Worm (Caenorhabditis elegans) whole organism, L4 larva: Measurements from ENCODE around the gene rgs-5.
A peak's percentile ranks its signal among the peaks of the same experiment; 100 is the strongest.

Source experiments
- F26F4.8 ChIP-seq: fragments of 200-800 bp; sonication (Bioruptor generic); conservative IDR thresholded peaks from 2 replicates; pipeline ENCODE4 v1.3.6; 2022; ENCODE audit warnings: missing genetic modification characterization, missing compliant biosample characterization
- F37D6.2 ChIP-seq: sonication (generic microtip); optimal IDR thresholded peaks from 2 replicates; lab custom pipeline; 2016; ENCODE audit warnings: mild to moderate bottlenecking, missing genetic modification characterization, missing compliant biosample characterization
- R02D3.7 ChIP-seq: fragments of 150-350 bp; sonication (generic microtip); optimal IDR thresholded peaks from 3 replicates; lab custom pipeline; 2014; ENCODE audit warnings: missing biosample characterization, missing genetic modification characterization
- T20F7.1 ChIP-seq: fragments of 200-800 bp; sonication (Bioruptor generic); optimal IDR thresholded peaks from 2 replicates; lab custom pipeline; 2018; ENCODE audit warnings: mild to moderate bottlenecking, missing genetic modification characterization, missing compliant biosample characterization
- Y75B8A.6 ChIP-seq: fragments of 200-800 bp; sonication (Bioruptor generic); IDR thresholded peaks from 2 replicates; pipeline ENCODE4 v1.3.6; 2022; ENCODE audit warnings: missing genetic modification reagents, missing genetic modification characterization, missing compliant biosample characterization
- ZK337.2 ChIP-seq: fragments of 200-800 bp; sonication (Bioruptor generic); IDR thresholded peaks from 2 replicates; pipeline ENCODE4 v1.3.6; 2022; ENCODE audit warnings: missing genetic modification reagents, missing genetic modification characterization, missing compliant biosample characterization
- ZK546.5 ChIP-seq, 2 experiments: sonication (generic microtip); optimal IDR thresholded peaks; 2 replicates each; lab custom pipeline; 2017; ENCODE audit warnings: missing biosample characterization in 2 of 2, missing genetic modification characterization in 2 of 2
- aha-1 ChIP-seq: fragments of 150-350 bp; peaks from one replicate; lab custom pipeline; 2014; ENCODE audit warnings: missing biosample characterization, missing genetic modification characterization
- attf-4 ChIP-seq: sonication (generic microtip); optimal IDR thresholded peaks from 3 replicates; lab custom pipeline; 2017; ENCODE audit warnings: missing biosample characterization, missing genetic modification characterization
- ceh-20 ChIP-seq: fragments of 200-800 bp; sonication (Bioruptor generic); IDR thresholded peaks from 2 replicates; pipeline ENCODE4 v1.3.6; 2022; ENCODE audit warnings: missing genetic modification reagents, missing genetic modification characterization, missing compliant biosample characterization
- ceh-32 ChIP-seq: sonication (generic microtip); optimal IDR thresholded peaks from 2 replicates; lab custom pipeline; 2016; ENCODE audit warnings: mild to moderate bottlenecking, missing genetic modification characterization, missing compliant biosample characterization; ENCODE audit not compliant: poor library complexity
- ceh-44 ChIP-seq: fragments of 200-800 bp; sonication (Bioruptor generic); IDR thresholded peaks from 2 replicates; pipeline ENCODE4 v1.3.6; 2022; ENCODE audit warnings: missing genetic modification reagents, missing genetic modification characterization, missing compliant biosample characterization
- ceh-82 ChIP-seq: sonication (generic microtip); optimal IDR thresholded peaks from 2 replicates; lab custom pipeline; 2017; ENCODE audit warnings: missing biosample characterization, missing genetic modification characterization
- ctbp-1 ChIP-seq: fragments of 200-800 bp; sonication (Bioruptor generic); IDR thresholded peaks from 2 replicates; pipeline ENCODE4 v1.3.6; 2022; ENCODE audit warnings: missing genetic modification reagents, missing genetic modification characterization, missing compliant biosample characterization
- daf-12 ChIP-seq: fragments of 150-350 bp; optimal IDR thresholded peaks from 2 replicates; lab custom pipeline; 2014; ENCODE audit warnings: missing biosample characterization, missing genetic modification reagents, missing genetic modification characterization
- daf-16 ChIP-seq, 3 experiments: sonication (generic microtip); optimal IDR thresholded peaks; 2 replicates each; lab custom pipeline; 2016 to 2017; ENCODE audit warnings: missing genetic modification characterization in 3 of 3, missing genetic modification reagents in 3 of 3, mild to moderate bottlenecking in 2 of 3, missing compliant biosample characterization in 2 of 3, missing biosample characterization in 1 of 3, moderate library complexity in 1 of 3
- daf-8 ChIP-seq: fragments of 200-800 bp; sonication (Bioruptor generic); IDR thresholded peaks from 2 replicates; pipeline ENCODE4 v1.3.6; 2022; ENCODE audit warnings: missing genetic modification characterization, missing compliant biosample characterization
- dmd-6 ChIP-seq: fragments of 200-800 bp; sonication (Bioruptor generic); IDR thresholded peaks from 2 replicates; pipeline ENCODE4 v1.3.6; 2022; ENCODE audit warnings: missing genetic modification reagents, missing genetic modification characterization, missing compliant biosample characterization
- dmd-8 ChIP-seq: fragments of 200-800 bp; sonication (Bioruptor generic); IDR thresholded peaks from 2 replicates; pipeline ENCODE4 v1.3.6; 2022; ENCODE audit warnings: missing genetic modification characterization, missing compliant biosample characterization
- egl-27 ChIP-seq: sonication (generic microtip); optimal IDR thresholded peaks from 3 replicates; lab custom pipeline; 2017; ENCODE audit warnings: missing biosample characterization, missing genetic modification reagents, missing genetic modification characterization
- egl-43 ChIP-seq: fragments of 200-800 bp; sonication (Bioruptor generic); IDR thresholded peaks from 2 replicates; pipeline ENCODE4 v1.3.6; 2022; ENCODE audit warnings: missing genetic modification reagents, missing genetic modification characterization, missing compliant biosample characterization
- hif-1 ChIP-seq, 2 experiments: sonication (generic microtip); optimal IDR thresholded peaks; 2 replicates each; lab custom pipeline; 2016 to 2017; ENCODE audit warnings: missing compliant biosample characterization in 2 of 2, missing genetic modification characterization in 2 of 2, missing genetic modification reagents in 2 of 2, missing genotype in 2 of 2, mild to moderate bottlenecking in 1 of 2
- jun-1 ChIP-seq: fragments of 150-350 bp; optimal IDR thresholded peaks from 2 replicates; lab custom pipeline; 2014; ENCODE audit warnings: missing biosample characterization, missing genetic modification reagents, missing genetic modification characterization
- lim-7 ChIP-seq: fragments of 200-800 bp; sonication (Bioruptor generic); IDR thresholded peaks from 2 replicates; pipeline ENCODE4 v1.3.6; 2022; ENCODE audit warnings: missing genetic modification characterization, missing compliant biosample characterization
- lin-13 ChIP-seq: fragments of 150-350 bp; optimal IDR thresholded peaks from 2 replicates; lab custom pipeline; 2014; ENCODE audit warnings: missing biosample characterization, missing genetic modification reagents, missing genetic modification characterization
- lin-29 ChIP-seq: fragments of 200-800 bp; sonication (Bioruptor generic); IDR thresholded peaks from 2 replicates; pipeline ENCODE4 v1.3.6; 2022; ENCODE audit warnings: missing genetic modification reagents, missing genetic modification characterization, missing compliant biosample characterization
- madf-5 ChIP-seq, 2 experiments: fragments of 200-800 bp; sonication (Bioruptor generic); IDR thresholded peaks; 2 replicates each; pipeline ENCODE4 v1.3.6; 2022; ENCODE audit warnings: missing compliant biosample characterization in 2 of 2, missing genetic modification characterization in 2 of 2
- madf-9 ChIP-seq: fragments of 200-800 bp; sonication (Bioruptor generic); conservative IDR thresholded peaks from 2 replicates; pipeline ENCODE4 v1.3.6; 2022; ENCODE audit warnings: missing genetic modification reagents, missing genetic modification characterization, missing compliant biosample characterization
- mep-1 ChIP-seq: fragments of 150-350 bp; sonication (generic microtip); optimal IDR thresholded peaks from 3 replicates; lab custom pipeline; 2014; ENCODE audit warnings: missing biosample characterization, missing genetic modification characterization
- mes-2 ChIP-seq: sonication (generic microtip); optimal IDR thresholded peaks from 2 replicates; lab custom pipeline; 2016; ENCODE audit warnings: missing genotype, mild to moderate bottlenecking, missing genetic modification characterization, missing compliant biosample characterization; ENCODE audit not compliant: poor library complexity, severe bottlenecking
- nhr-10 ChIP-seq: fragments of 150-350 bp; optimal IDR thresholded peaks from 2 replicates; lab custom pipeline; 2014; ENCODE audit warnings: missing biosample characterization, missing genetic modification characterization
- nhr-111 ChIP-seq: fragments of 200-800 bp; sonication (Bioruptor generic); optimal IDR thresholded peaks from 2 replicates; lab custom pipeline; 2018; ENCODE audit warnings: mild to moderate bottlenecking, missing genetic modification characterization, missing compliant biosample characterization
- nhr-25 ChIP-seq: sonication (generic microtip); optimal IDR thresholded peaks from 2 replicates; lab custom pipeline; 2017; ENCODE audit warnings: missing genetic modification characterization, mild to moderate bottlenecking, missing compliant biosample characterization, antibody characterized with exemption, moderate library complexity, borderline replicate concordance; ENCODE audit not compliant: insufficient read depth
- nhr-28 ChIP-seq: fragments of 150-350 bp; optimal IDR thresholded peaks from 2 replicates; lab custom pipeline; 2014; ENCODE audit warnings: missing biosample characterization, missing genetic modification characterization
- nhr-41 ChIP-seq: fragments of 200-800 bp; sonication (Bioruptor generic); IDR thresholded peaks from 2 replicates; pipeline ENCODE4 v1.3.6; 2022; ENCODE audit warnings: missing genetic modification reagents, missing genetic modification characterization, missing compliant biosample characterization
- nhr-48 ChIP-seq: sonication (generic microtip); optimal IDR thresholded peaks from 2 replicates; lab custom pipeline; 2016; ENCODE audit warnings: mild to moderate bottlenecking, missing genetic modification characterization, missing compliant biosample characterization
- pha-4 ChIP-seq, 2 experiments: fragments of 150-350 bp in 1 of 2; fragments of 200-800 bp in 1 of 2; sonication (Bioruptor generic) in 1 of 2; IDR thresholded peaks in 1 of 2; optimal IDR thresholded peaks in 1 of 2; 2 replicates each; pipeline versions ENCODE4 v1.3.6 to Lab custom; 2014 to 2022; ENCODE audit warnings: missing genetic modification characterization in 2 of 2, missing genetic modification reagents in 2 of 2, missing biosample characterization in 1 of 2, missing compliant biosample characterization in 1 of 2
- sdz-12 ChIP-seq: fragments of 200-800 bp; sonication (Bioruptor generic); optimal IDR thresholded peaks from 2 replicates; lab custom pipeline; 2018; ENCODE audit warnings: mild to moderate bottlenecking, missing genetic modification characterization, missing compliant biosample characterization
- set-16 ChIP-seq: fragments of 200-800 bp; sonication (Bioruptor generic); IDR thresholded peaks from 2 replicates; pipeline ENCODE4 v1.3.6; 2022; ENCODE audit warnings: missing genetic modification reagents, missing genetic modification characterization, missing compliant biosample characterization
- snpc-4 ChIP-seq: fragments of 150-350 bp; optimal IDR thresholded peaks from 2 replicates; lab custom pipeline; 2014; ENCODE audit warnings: missing biosample characterization, missing genetic modification characterization
- tag-97 ChIP-seq: fragments of 200-800 bp; sonication (Bioruptor generic); IDR thresholded peaks from 2 replicates; pipeline ENCODE4 v1.3.6; 2022; ENCODE audit warnings: missing genetic modification characterization, missing compliant biosample characterization
- unc-39 ChIP-seq: sonication (generic microtip); optimal IDR thresholded peaks from 2 replicates; lab custom pipeline; 2017; ENCODE audit warnings: missing biosample characterization, missing genetic modification characterization
- unc-62 ChIP-seq, 3 experiments: fragments of 150-350 bp in 1 of 3; sonication (generic microtip); optimal IDR thresholded peaks in 2 of 3; peaks in 1 of 3; 1 replicate in 1 of 3; 2 replicates in 2 of 3; lab custom pipeline; 2014 to 2017; ENCODE audit warnings: missing biosample characterization in 3 of 3, missing genetic modification characterization in 3 of 3, missing genetic modification reagents in 3 of 3, missing genotype in 1 of 3
- vab-7 ChIP-seq: fragments of 200-800 bp; sonication (Bioruptor generic); IDR thresholded peaks from 2 replicates; pipeline ENCODE4 v1.3.6; 2022; ENCODE audit warnings: missing genetic modification reagents, missing genetic modification characterization, missing compliant biosample characterization
- zfp-2 ChIP-seq: sonication (generic microtip); optimal IDR thresholded peaks from 2 replicates; lab custom pipeline; 2016; ENCODE audit warnings: mild to moderate bottlenecking, missing genetic modification characterization, missing compliant biosample characterization
- zip-11 ChIP-seq: fragments of 200-800 bp; sonication (Bioruptor generic); IDR thresholded peaks from 2 replicates; pipeline ENCODE4 v1.3.6; 2022; ENCODE audit warnings: missing genetic modification characterization, missing compliant biosample characterization
- zip-2 ChIP-seq: fragments of 150-350 bp; optimal IDR thresholded peaks from 2 replicates; lab custom pipeline; 2014; ENCODE audit warnings: missing biosample characterization, missing genetic modification characterization
- ztf-7 ChIP-seq: fragments of 150-350 bp; optimal IDR thresholded peaks from 2 replicates; lab custom pipeline; 2014; ENCODE audit warnings: missing biosample characterization, missing genetic modification characterization

Gene rgs-5

DNA sequence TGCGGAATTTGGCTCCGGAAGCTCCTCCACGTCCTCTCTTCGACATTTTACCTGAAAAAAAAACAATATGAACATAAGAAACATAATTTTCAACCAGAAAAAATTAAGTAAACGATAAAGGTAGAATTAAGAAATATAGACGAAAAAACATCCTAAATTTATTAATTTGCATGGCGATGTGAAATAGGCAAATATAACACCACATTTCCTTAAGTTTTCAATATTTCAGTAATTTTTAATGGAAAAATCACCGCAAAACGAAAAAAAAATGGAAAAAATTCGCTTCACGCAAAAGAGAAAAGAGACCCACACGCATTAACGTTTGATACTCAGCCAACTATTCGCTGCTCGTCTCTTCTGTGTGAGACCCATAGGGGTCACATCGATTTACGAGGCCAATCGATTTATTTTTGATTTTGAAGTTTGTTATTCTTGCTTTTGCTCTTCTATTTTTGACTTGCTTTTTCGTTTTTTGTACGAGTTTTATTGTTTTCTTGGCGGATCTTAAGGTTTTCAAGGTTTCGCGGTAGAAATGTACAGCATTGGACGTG lies 7.8 kb downstream of the rgs-5 start, which contains the start of gene rpl-23 (continued):
- TF ChIP-seq hif-1 (tag; optimal IDR thresholded peaks at IDR 0.05; lab: Kevin White, UChicago) (peak in 1 of 2 experiments; percentile 77), nhr-28 (tag; lab: Kevin White, UChicago) (peak; percentile 83), zfp-2 (tag; lab: Kevin White, UChicago) (peak; percentile 70), madf-9 (GFP tag; lab: Robert Waterston, UW) (no peak; the same call in 1 of the 2 replicates), ceh-82 (tag; lab: Kevin White, UChicago) (no peak), ceh-44 (GFP tag; lab: Robert Waterston, UW) (peak; percentile 40; the same call in 1 of the 2 replicates), mep-1 (tag; lab: Kevin White, UChicago) (peak; percentile 96), pha-4 (GFP tag; IDR thresholded peaks at IDR 0.05; lab: Robert Waterston, UW) (peak; percentile 64; the same call in 1 of the 2 replicates), pha-4 (tag; optimal IDR thresholded peaks at IDR 0.05; lab: Kevin White, UChicago) (peak; percentile 98), unc-39 (tag; lab: Kevin White, UChicago) (no peak), daf-8 (GFP tag; lab: Robert Waterston, UW) (no peak), aha-1 (tag; lab: Kevin White, UChicago) (peak; percentile 97), F37D6.2 (tag; lab: Kevin White, UChicago) (peak; percentile 59), daf-12 (tag; lab: Kevin White, UChicago) (no peak), attf-4 (tag; lab: Kevin White, UChicago) (no peak), sdz-12 (GFP tag; lab: Kevin White, UChicago) (no peak), set-16 (GFP tag; lab: Robert Waterston, UW) (no peak), T20F7.1 (GFP tag; lab: Kevin White, UChicago) (peak; percentile 85), F26F4.8 (GFP tag; lab: Robert Waterston, UW) (no peak), ZK546.5 (tag; optimal IDR thresholded peaks at IDR 0.05; lab: Kevin White, UChicago) (peak in 1 of 2 experiments; percentile 58), daf-16 (GFP tag; optimal IDR thresholded peaks at IDR 0.05; lab: Kevin White, UChicago) (peak in 1 of 2 experiments; percentile 38), daf-16 (tag; optimal IDR thresholded peaks at IDR 0.05; lab: Kevin White, UChicago) (peak; percentile 72), nhr-111 (no peak), egl-27 (tag; lab: Kevin White, UChicago) (no peak), ceh-20 (GFP tag; lab: Robert Waterston, UW) (peak; percentile 52; the same call in 1 of the 2 replicates), R02D3.7 (peak; percentile 96), nhr-48 (peak; percentile 13), lin-29 (no peak), lim-7 (0 out of 2 replicates have a peak, but pooled peaks have one; percentile 52), unc-62 (GFP tag; optimal IDR thresholded peaks at IDR 0.05 in 1 of 2; lab: Kevin White, UChicago) (peak in 1 of 2 experiments; percentile 21), unc-62 (tag; optimal IDR thresholded peaks at IDR 0.05; lab: Kevin White, UChicago) (no peak), ZK337.2 (0 out of 2 replicates have a peak, but pooled peaks have one; percentile 23), ctbp-1 (GFP tag; lab: Robert Waterston, UW) (peak; percentile 49; the same call in 1 of the 2 replicates), nhr-41 (GFP tag; lab: Robert Waterston, UW) (no peak), vab-7 (peak; percentile 61), lin-13 (peak; percentile 90), zip-11 (GFP tag; lab: Robert Waterston, UW) (no peak), nhr-10 (no peak), dmd-8 (GFP tag; lab: Robert Waterston, UW) (no peak), Y75B8A.6 (GFP tag; lab: Robert Waterston, UW) (no peak), zip-2 (tag; lab: Kevin White, UChicago) (peak; percentile 29), madf-5 (GFP tag; IDR thresholded peaks at IDR 0.05; lab: Robert Waterston, UW) (no peak), mes-2 (tag; lab: Kevin White, UChicago) (peak; percentile 92), snpc-4 (tag; lab: Kevin White, UChicago) (no peak), dmd-6 (GFP tag; lab: Robert Waterston, UW) (peak; percentile 62), ceh-32 (tag; lab: Kevin White, UChicago) (no peak), nhr-25 (tag; lab: Kevin White, UChicago) (peak; percentile 36), ztf-7 (peak; percentile 73), tag-97 (GFP tag; lab: Robert Waterston, UW) (no peak), egl-43 (GFP tag; lab: Robert Waterston, UW) (no peak), jun-1 (tag; lab: Kevin White, UChicago) (peak; percentile 27)
